Worm (Caenorhabditis elegans): ENCODE results near the gene ubc-23.
"Not testable (repeated sequence)": the region's sequence is repeated elsewhere in the genome, so short reads cannot be mapped to it uniquely, and the experiment has no call there.

DNA sequence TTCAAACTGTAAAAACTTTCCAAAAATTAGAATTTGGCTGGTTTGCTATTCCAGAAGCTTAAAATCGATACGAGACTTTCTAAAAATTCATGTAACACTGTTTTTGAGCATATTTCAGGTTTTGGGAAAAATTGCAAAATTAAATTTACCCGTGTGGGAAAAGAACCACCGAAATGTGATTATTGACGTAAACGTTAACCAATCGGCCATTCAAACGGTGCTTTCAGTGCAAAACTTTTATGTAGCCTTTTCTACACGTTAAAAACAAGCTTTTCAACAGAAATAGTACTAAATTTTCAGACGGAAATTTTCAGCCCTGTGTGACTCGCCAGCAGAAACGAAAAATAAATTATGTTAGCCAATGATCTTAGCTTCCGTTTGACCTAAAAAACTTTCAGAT is 18.1 kb upstream of the ubc-23 start:
- TF ChIP-seq repo-1 (tag; optimal IDR thresholded peaks at IDR 0.05); egrh-3 (GFP tag; IDR thresholded peaks at IDR 0.05); dpl-1 (GFP tag; optimal IDR thresholded peaks at IDR 0.05); efl-1 (GFP tag; optimal IDR thresholded peaks at IDR 0.05); pha-4 (tag; optimal IDR thresholded peaks at IDR 0.05): not testable (repeated sequence)

All from whole organism, young adult.